Fruit fly (Drosophila melanogaster): ENCODE results near the gene CG14073.

CG14073 gene

dm6 chr3L:18816719-18817118, 3.8 kb downstream of the CG14073 start:
- TF ChIP-seq EcR (GFP tag; optimal IDR thresholded peaks at IDR 0.05) (no peak), Dll (optimal IDR thresholded peaks at IDR 0.05) (no peak), CG8478 (optimal IDR thresholded peaks at IDR 0.05) (no peak), psq (optimal IDR thresholded peaks at IDR 0.05) (no peak), pan (optimal IDR thresholded peaks at IDR 0.05) (no peak), usp (GFP tag; optimal IDR thresholded peaks at IDR 0.05) (no peak)

- TF ChIP-seq CG8478 (optimal IDR thresholded peaks at IDR 0.05) (no peak), Dll (optimal IDR thresholded peaks at IDR 0.05) (no peak), EcR (GFP tag; optimal IDR thresholded peaks at IDR 0.05) (no peak), usp (GFP tag; optimal IDR thresholded peaks at IDR 0.05) (no peak), psq (optimal IDR thresholded peaks at IDR 0.05) (no peak), pan (optimal IDR thresholded peaks at IDR 0.05) (no peak)
Measured at dm6 chr3L:18816176-18816575, 4.3 kb downstream of the CG14073 start.

- TF ChIP-seq usp (GFP tag; optimal IDR thresholded peaks at IDR 0.05) (no peak), Dll (optimal IDR thresholded peaks at IDR 0.05) (no peak), CG8478 (optimal IDR thresholded peaks at IDR 0.05) (peak; percentile 84), EcR (GFP tag; optimal IDR thresholded peaks at IDR 0.05) (peak; percentile 68 to 77), pan (optimal IDR thresholded peaks at IDR 0.05) (peak; percentile 56), psq (optimal IDR thresholded peaks at IDR 0.05) (no peak)
Measured at dm6 chr3L:18813963-18814647, 6.4 kb downstream of the CG14073 start.

- TF ChIP-seq pan (optimal IDR thresholded peaks at IDR 0.05) (no peak), psq (optimal IDR thresholded peaks at IDR 0.05) (no peak), CG8478 (optimal IDR thresholded peaks at IDR 0.05) (no peak), Dll (optimal IDR thresholded peaks at IDR 0.05) (no peak), usp (GFP tag; optimal IDR thresholded peaks at IDR 0.05) (no peak), EcR (GFP tag; optimal IDR thresholded peaks at IDR 0.05) (no peak)
Measured at dm6 chr3L:18812141-18812736, 8.2 kb downstream of the CG14073 start.

dm6 chr3L:18810469-18810868, 10.0 kb downstream of the CG14073 start:
- no peak for TF ChIP-seq CG8478 (optimal IDR thresholded peaks at IDR 0.05)
- TF ChIP-seq Dll (optimal IDR thresholded peaks at IDR 0.05), result no peak
- no peak for TF ChIP-seq psq (optimal IDR thresholded peaks at IDR 0.05)
- no peak for TF ChIP-seq EcR (GFP tag; optimal IDR thresholded peaks at IDR 0.05)
- no peak for TF ChIP-seq pan (optimal IDR thresholded peaks at IDR 0.05)
- no peak for TF ChIP-seq usp (GFP tag; optimal IDR thresholded peaks at IDR 0.05)

- TF ChIP-seq Dll (optimal IDR thresholded peaks at IDR 0.05) (no peak), CG8478 (optimal IDR thresholded peaks at IDR 0.05) (no peak), pan (optimal IDR thresholded peaks at IDR 0.05) (no peak), EcR (GFP tag; optimal IDR thresholded peaks at IDR 0.05) (no peak), psq (optimal IDR thresholded peaks at IDR 0.05) (no peak), usp (GFP tag; optimal IDR thresholded peaks at IDR 0.05) (no peak)
Measured at dm6 chr3L:18809067-18809466, 11.4 kb downstream of the CG14073 start.

- no peak for TF ChIP-seq pan (optimal IDR thresholded peaks at IDR 0.05)
- TF ChIP-seq EcR (GFP tag; optimal IDR thresholded peaks at IDR 0.05), result no peak
- no peak for TF ChIP-seq Dll (optimal IDR thresholded peaks at IDR 0.05)
- no peak for TF ChIP-seq usp (GFP tag; optimal IDR thresholded peaks at IDR 0.05)
- TF ChIP-seq CG8478 (optimal IDR thresholded peaks at IDR 0.05), result no peak
- no peak for TF ChIP-seq psq (optimal IDR thresholded peaks at IDR 0.05)
Measured at dm6 chr3L:18801194-18801695, 19.2 kb downstream of the CG14073 start, which contains the start of gene ftz-f1. Gene ftz-f1, minus strand, starts transcription at chr3L:18801309.

dm6 chr3L:18800100-18800841, 20.2 kb downstream of the CG14073 start:
- TF ChIP-seq EcR (GFP tag; optimal IDR thresholded peaks at IDR 0.05) (no peak), Dll (optimal IDR thresholded peaks at IDR 0.05) (peak; percentile 13)

- no peak for TF ChIP-seq pan (optimal IDR thresholded peaks at IDR 0.05)
- TF ChIP-seq psq (optimal IDR thresholded peaks at IDR 0.05), result no peak
- no peak for TF ChIP-seq usp (GFP tag; optimal IDR thresholded peaks at IDR 0.05)
- TF ChIP-seq Dll (optimal IDR thresholded peaks at IDR 0.05), result no peak
- no peak for TF ChIP-seq EcR (GFP tag; optimal IDR thresholded peaks at IDR 0.05)
- TF ChIP-seq CG8478 (optimal IDR thresholded peaks at IDR 0.05), result no peak
Measured at dm6 chr3L:18799508-18800062, 20.9 kb downstream of the CG14073 start.

dm6 chr3L:18796376-18796775, 24.1 kb downstream of the CG14073 start:
- TF ChIP-seq pan (optimal IDR thresholded peaks at IDR 0.05) (no peak), usp (GFP tag; optimal IDR thresholded peaks at IDR 0.05) (no peak), EcR (GFP tag; optimal IDR thresholded peaks at IDR 0.05) (no peak), CG8478 (optimal IDR thresholded peaks at IDR 0.05) (no peak), psq (optimal IDR thresholded peaks at IDR 0.05) (no peak), Dll (optimal IDR thresholded peaks at IDR 0.05) (no peak)

dm6 chr3L:18795056-18795841, 25.2 kb downstream of the CG14073 start:
- TF ChIP-seq usp (GFP tag; optimal IDR thresholded peaks at IDR 0.05) (no peak), psq (optimal IDR thresholded peaks at IDR 0.05) (no peak), Dll (optimal IDR thresholded peaks at IDR 0.05) (no peak), EcR (GFP tag; optimal IDR thresholded peaks at IDR 0.05) (no peak), CG8478 (optimal IDR thresholded peaks at IDR 0.05) (no peak), pan (optimal IDR thresholded peaks at IDR 0.05) (no peak)

Measured in whole organism.